Worm (Caenorhabditis elegans) whole organism, young adult: ENCODE results near the gene srj-21.

Experiments used
- B0336.3 ChIP-seq: fragments of 200-800 bp; sonication (Bioruptor generic); IDR thresholded peaks from 2 replicates; pipeline ENCODE4 v1.3.6; 2022; ENCODE audit warnings: missing genetic modification characterization, missing compliant biosample characterization
- F55B11.4 ChIP-seq: sonication (generic microtip); optimal IDR thresholded peaks from 2 replicates; lab custom pipeline; 2016; ENCODE audit warnings: missing compliant biosample characterization, missing genetic modification characterization, borderline replicate concordance; ENCODE audit not compliant: insufficient read depth
- K12H6.12 ChIP-seq: fragments of 200-800 bp; sonication (Bioruptor generic); optimal IDR thresholded peaks from 2 replicates; lab custom pipeline; 2018; ENCODE audit warnings: mild to moderate bottlenecking, missing genetic modification characterization, missing compliant biosample characterization
- him-1 ChIP-seq: sonication (generic microtip); optimal IDR thresholded peaks from 2 replicates; lab custom pipeline; 2016; ENCODE audit warnings: missing genotype, missing genetic modification reagents, missing genetic modification characterization, missing compliant biosample characterization
- pha-4 ChIP-seq: fragments of 150-350 bp; sonication (generic microtip); optimal IDR thresholded peaks from 2 replicates; lab custom pipeline; 2014; ENCODE audit warnings: missing biosample characterization, missing genetic modification reagents, missing genetic modification characterization
- tbp1 ChIP-seq: fragments of 200-800 bp; sonication (Bioruptor generic); optimal IDR thresholded peaks from 2 replicates; lab custom pipeline; 2018; ENCODE audit warnings: mild to moderate bottlenecking, missing genetic modification characterization, missing compliant biosample characterization

- TF ChIP-seq K12H6.12 (tag; lab: Kevin White, UChicago) (no peak), B0336.3 (GFP tag; lab: Robert Waterston, UW) (no peak), F55B11.4 (tag; lab: Kevin White, UChicago) (no peak), tbp1 (no peak), pha-4 (tag; lab: Kevin White, UChicago) (no peak), him-1 (tag; lab: Kevin White, UChicago) (no peak)
Observed at ce11 chrV:10792775-10793174, 47.6 kb downstream of the srj-21 start, which contains the start of gene D1054.10.
